Worm (Caenorhabditis elegans) whole organism, L3 larva: ENCODE measurements around the gene Y32F6B.1.

Experiments used
- fkh-10 ChIP-seq: sonication (generic microtip); optimal IDR thresholded peaks from 2 replicates; lab custom pipeline; 2017; ENCODE audit warnings: missing biosample characterization, missing genetic modification reagents, missing genetic modification characterization
- fos-1 ChIP-seq: fragments of 150-350 bp; optimal IDR thresholded peaks from 2 replicates; lab custom pipeline; 2014; ENCODE audit warnings: missing biosample characterization, missing genetic modification characterization
- mdl-1 ChIP-seq: fragments of 150-350 bp; optimal IDR thresholded peaks from 2 replicates; lab custom pipeline; 2014; ENCODE audit warnings: missing biosample characterization, missing genetic modification characterization
- nhr-77 ChIP-seq: fragments of 150-350 bp; optimal IDR thresholded peaks from 2 replicates; lab custom pipeline; 2014; ENCODE audit warnings: missing biosample characterization, missing genetic modification characterization
- snpc-4 ChIP-seq: fragments of 150-350 bp; optimal IDR thresholded peaks from 2 replicates; lab custom pipeline; 2014; ENCODE audit warnings: missing biosample characterization, missing genetic modification characterization
- unc-39 ChIP-seq: sonication (generic microtip); optimal IDR thresholded peaks from 4 replicates; lab custom pipeline; 2017; ENCODE audit warnings: missing biosample characterization, missing genetic modification characterization

- TF ChIP-seq fos-1 (tag; lab: Kevin White, UChicago) (no peak), fkh-10 (no peak), unc-39 (tag; lab: Kevin White, UChicago) (no peak), mdl-1 (tag; lab: Kevin White, UChicago) (no peak), nhr-77 (no peak), snpc-4 (tag; lab: Kevin White, UChicago) (no peak)
These were observed 14.7 kb downstream of the Y32F6B.1 start for ce11 chrV:10469845-10470244.
